In the genomic region with DNA sequence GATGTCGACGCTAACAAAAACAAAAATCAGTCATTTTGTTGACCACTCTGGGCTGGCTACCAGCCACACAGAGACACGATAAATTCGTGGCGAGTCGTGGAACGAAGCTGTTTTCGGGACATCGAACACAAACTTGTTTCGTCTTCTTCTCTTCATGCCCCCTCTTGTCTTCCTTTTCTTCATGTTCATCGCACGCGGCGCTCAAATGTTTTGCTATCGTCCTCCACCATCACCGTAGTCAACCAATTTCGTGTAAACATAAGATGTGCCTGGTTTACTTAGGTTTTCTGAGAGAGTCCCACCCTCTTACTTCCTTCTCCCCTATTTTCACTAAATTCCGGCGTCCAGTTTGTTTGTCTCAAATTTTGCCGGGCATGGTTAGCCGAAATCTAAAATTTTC, we compare ENCODE assay signal across 4 worm cellular contexts.
TF ChIP-seq lines count a peak whose summit lies in the region.

No protein-coding gene starts in this region.

TF ChIP-seq in whole organism, L1 larva, 84 proteins besides CTCF, POLR2A, EP300 and RAD21:
- TF ChIP-seq nhr-85 (tag; lab: Kevin White, UChicago) (peak; percentile 37), nhr-28 (tag; optimal IDR thresholded peaks at IDR 0.05; lab: Kevin White, UChicago) (no peak), lin-14 (GFP tag; optimal IDR thresholded peaks at IDR 0.05; lab: Kevin White, UChicago) (peak; percentile 5)

TF ChIP-seq in whole organism, L3 larva, 47 proteins besides CTCF, POLR2A, EP300 and RAD21:
- TF ChIP-seq hmg-11 (tag; optimal IDR thresholded peaks at IDR 0.05; lab: Kevin White, UChicago) (no peak), nhr-43 (tag; optimal IDR thresholded peaks at IDR 0.05; lab: Kevin White, UChicago; ENCODE audit: poor library complexity, severe bottlenecking) (peak; percentile 30), nhr-25 (tag; optimal IDR thresholded peaks at IDR 0.05; lab: Kevin White, UChicago) (peak; percentile 23), nhr-23 (tag; optimal IDR thresholded peaks at IDR 0.05; lab: Kevin White, UChicago) (peak; percentile 15)
TF ChIP-seq in whole organism, L3 larva: peak in this region for 3.

TF ChIP-seq in whole organism, L4 larva, 104 proteins besides CTCF, POLR2A, EP300 and RAD21 (continues in another document):
- TF ChIP-seq lsy-2 (tag; optimal IDR thresholded peaks at IDR 0.05; lab: Kevin White, UChicago): no peak
- TF ChIP-seq D1046.2 (GFP tag; IDR thresholded peaks at IDR 0.05; lab: Robert Waterston, UW): no peak
- TF ChIP-seq ctbp-1 (GFP tag; IDR thresholded peaks at IDR 0.05; lab: Robert Waterston, UW): 0 out of 2 replicates have a peak, but pooled peaks have one; percentile 44
- TF ChIP-seq F10B5.3 (tag; optimal IDR thresholded peaks at IDR 0.05; lab: Kevin White, UChicago): no peak
- no peak for TF ChIP-seq ztf-11 (tag; optimal IDR thresholded peaks at IDR 0.05; lab: Kevin White, UChicago)
- peak in 1 of 2 experiments; percentile 57 for TF ChIP-seq unc-62 (GFP tag; optimal IDR thresholded peaks at IDR 0.05 in 1 of 2; lab: Kevin White, UChicago)
- no peak for TF ChIP-seq unc-62 (tag; optimal IDR thresholded peaks at IDR 0.05; lab: Kevin White, UChicago)
- TF ChIP-seq daf-16 (GFP tag; optimal IDR thresholded peaks at IDR 0.05; lab: Kevin White, UChicago): peak in 1 of 2 experiments; percentile 29
- peak; percentile 13 for TF ChIP-seq daf-16 (tag; optimal IDR thresholded peaks at IDR 0.05; lab: Kevin White, UChicago)
- no peak for TF ChIP-seq dmd-8 (GFP tag; IDR thresholded peaks at IDR 0.05; lab: Robert Waterston, UW)
- no peak for TF ChIP-seq nhr-28 (tag; optimal IDR thresholded peaks at IDR 0.05; lab: Kevin White, UChicago)
- TF ChIP-seq madf-9 (GFP tag; conservative IDR thresholded peaks at IDR 0.05; lab: Robert Waterston, UW): no peak
- no peak for TF ChIP-seq fkh-10 (GFP tag; optimal IDR thresholded peaks at IDR 0.05; lab: Kevin White, UChicago)
- TF ChIP-seq mdl-1 (tag; optimal IDR thresholded peaks at IDR 0.05; lab: Kevin White, UChicago): peak in 1 of 2 experiments; percentile 60
- no peak for TF ChIP-seq Y5F2A.4 (GFP tag; optimal IDR thresholded peaks at IDR 0.05; lab: Kevin White, UChicago)
- no peak for TF ChIP-seq ZK337.2 (GFP tag; IDR thresholded peaks at IDR 0.05; lab: Robert Waterston, UW)
- no peak for TF ChIP-seq nhr-25 (tag; optimal IDR thresholded peaks at IDR 0.05; lab: Kevin White, UChicago; ENCODE audit: borderline replicate concordance, insufficient read depth)
- TF ChIP-seq saeg-2 (GFP tag; IDR thresholded peaks at IDR 0.05; lab: Robert Waterston, UW): no peak
- no peak for TF ChIP-seq unc-39 (tag; optimal IDR thresholded peaks at IDR 0.05; lab: Kevin White, UChicago)
- TF ChIP-seq T26A8.4 (GFP tag; IDR thresholded peaks at IDR 0.05; lab: Robert Waterston, UW): no peak
- no peak for TF ChIP-seq arid-1 (GFP tag; conservative IDR thresholded peaks at IDR 0.05; lab: Robert Waterston, UW)
- TF ChIP-seq lin-29 (GFP tag; IDR thresholded peaks at IDR 0.05; lab: Robert Waterston, UW): no peak
- no peak for TF ChIP-seq duxl-1 (tag; optimal IDR thresholded peaks at IDR 0.05; lab: Kevin White, UChicago; ENCODE audit: poor library complexity)
- peak; percentile 27 for TF ChIP-seq rbr-2 (tag; optimal IDR thresholded peaks at IDR 0.05; lab: Kevin White, UChicago)
- TF ChIP-seq mdt-29 (GFP tag; IDR thresholded peaks at IDR 0.05; lab: Robert Waterston, UW): no peak
- no peak for TF ChIP-seq nhr-77 (tag; optimal IDR thresholded peaks at IDR 0.05; lab: Kevin White, UChicago)
- no peak for TF ChIP-seq F37D6.2 (tag; optimal IDR thresholded peaks at IDR 0.05; lab: Kevin White, UChicago)
- no peak for TF ChIP-seq ceh-62 (tag; optimal IDR thresholded peaks at IDR 0.05; lab: Kevin White, UChicago)
- no peak for TF ChIP-seq sdz-12 (GFP tag; optimal IDR thresholded peaks at IDR 0.05; lab: Kevin White, UChicago)
- no peak for TF ChIP-seq madf-5 (GFP tag; IDR thresholded peaks at IDR 0.05; lab: Robert Waterston, UW)
- TF ChIP-seq lin-13 (GFP tag; optimal IDR thresholded peaks at IDR 0.05; lab: Kevin White, UChicago): no peak
- no peak for TF ChIP-seq lin-15B (tag; optimal IDR thresholded peaks at IDR 0.05; lab: Kevin White, UChicago)
- TF ChIP-seq aha-1 (tag; lab: Kevin White, UChicago): peak; percentile 45
- TF ChIP-seq nhr-6 (tag; optimal IDR thresholded peaks at IDR 0.05; lab: Kevin White, UChicago): no peak
- TF ChIP-seq daf-19 (GFP tag; conservative IDR thresholded peaks at IDR 0.05; lab: Robert Waterston, UW): no peak
- TF ChIP-seq hif-1 (tag; optimal IDR thresholded peaks at IDR 0.05; lab: Kevin White, UChicago): no peak
- no peak for TF ChIP-seq ama-1 (optimal IDR thresholded peaks at IDR 0.05; lab: Kevin White, UChicago)
- no peak for TF ChIP-seq aly-2 (tag; optimal IDR thresholded peaks at IDR 0.05; lab: Kevin White, UChicago)
- TF ChIP-seq ces-1 (GFP tag; optimal IDR thresholded peaks at IDR 0.05; lab: Kevin White, UChicago): no peak
- TF ChIP-seq tra-1 (GFP tag; IDR thresholded peaks at IDR 0.05; lab: Robert Waterston, UW): no peak
- no peak for TF ChIP-seq dmd-9 (GFP tag; IDR thresholded peaks at IDR 0.05; lab: Robert Waterston, UW)

TF ChIP-seq in whole organism, young adult, 124 proteins besides CTCF, POLR2A, EP300 and RAD21:
- TF ChIP-seq lin-26 (GFP tag; IDR thresholded peaks at IDR 0.05; lab: Robert Waterston, UW) (0 out of 2 replicates have a peak, but pooled peaks have one; percentile 44), F22D6.2 (tag; optimal IDR thresholded peaks at IDR 0.05; lab: Kevin White, UChicago) (no peak), F49E8.2 (tag; optimal IDR thresholded peaks at IDR 0.05; lab: Kevin White, UChicago; ENCODE audit: insufficient read depth) (no peak)
